Fruit fly (Drosophila melanogaster) whole organism, pupa: ENCODE results near the gene CG17267.

Experiments
- CG10348 ChIP-seq: fragments of 200-800 bp; sonication (Bioruptor generic); IDR thresholded peaks from 2 replicates; pipeline ENCODE4 v1.3.6; 2022; ENCODE audit warnings: missing biosample characterization, missing genetic modification characterization
- CG12605 ChIP-seq: fragments of 200-800 bp; sonication (Bioruptor generic); IDR thresholded peaks from 2 replicates; pipeline ENCODE4 v1.3.6; 2022; ENCODE audit warnings: missing biosample characterization, missing genetic modification characterization
- CG13204 ChIP-seq: fragments of 200-800 bp; sonication (Bioruptor generic); optimal IDR thresholded peaks from 2 replicates; lab custom pipeline; 2018; ENCODE audit warnings: missing biosample characterization, mild to moderate bottlenecking, missing genetic modification characterization, moderate library complexity
- CG14655 ChIP-seq: fragments of 200-800 bp; sonication (Bioruptor generic); optimal IDR thresholded peaks from 3 replicates; lab custom pipeline; 2017; ENCODE audit warnings: mild to moderate bottlenecking, missing biosample characterization, missing genetic modification reagents, missing genetic modification characterization
- CG15710 ChIP-seq: fragments of 200-800 bp; sonication (Bioruptor generic); optimal IDR thresholded peaks from 2 replicates; lab custom pipeline; 2018; ENCODE audit warnings: missing biosample characterization, mild to moderate bottlenecking, missing genetic modification characterization, moderate library complexity
- CG17806 ChIP-seq: fragments of 200-800 bp; sonication (Bioruptor generic); optimal IDR thresholded peaks from 2 replicates; lab custom pipeline; 2018; ENCODE audit warnings: missing biosample characterization, mild to moderate bottlenecking, missing genetic modification characterization, moderate library complexity
- CG32121 ChIP-seq: fragments of 200-800 bp; sonication (Bioruptor generic); IDR thresholded peaks from 2 replicates; pipeline ENCODE4 v1.3.6; 2022; ENCODE audit warnings: missing biosample characterization, missing genetic modification characterization
- CG34367 ChIP-seq: fragments of 200-800 bp; sonication (Bioruptor generic); optimal IDR thresholded peaks from 2 replicates; lab custom pipeline; 2018; ENCODE audit warnings: missing biosample characterization, mild to moderate bottlenecking, missing genetic modification characterization
- CG4496 ChIP-seq: fragments of 200-800 bp; sonication (Bioruptor generic); IDR thresholded peaks from 3 replicates; pipeline ENCODE4 v1.3.6; 2022; ENCODE audit warnings: missing biosample characterization, missing genetic modification characterization
- CG8159 ChIP-seq: fragments of 200-800 bp; sonication (Bioruptor generic); optimal IDR thresholded peaks from 3 replicates; lab custom pipeline; 2018; ENCODE audit warnings: missing biosample characterization, mild to moderate bottlenecking, missing genetic modification characterization, moderate library complexity
- CG8301 ChIP-seq: fragments of 200-800 bp; sonication (Bioruptor generic); optimal IDR thresholded peaks from 2 replicates; lab custom pipeline; 2018; ENCODE audit warnings: missing biosample characterization, mild to moderate bottlenecking, missing genetic modification characterization
- CG9948 ChIP-seq: fragments of 200-800 bp; sonication (Bioruptor generic); optimal IDR thresholded peaks from 2 replicates; lab custom pipeline; 2018; ENCODE audit warnings: missing biosample characterization, mild to moderate bottlenecking, missing genetic modification characterization, moderate library complexity
- D1 ChIP-seq: fragments of 200-800 bp; sonication (Bioruptor generic); optimal IDR thresholded peaks from 2 replicates; lab custom pipeline; 2018; ENCODE audit warnings: missing biosample characterization, mild to moderate bottlenecking, missing genetic modification characterization, moderate library complexity
- EcR ChIP-seq: fragments of 200-800 bp; sonication (Bioruptor generic); optimal IDR thresholded peaks from 3 replicates; lab custom pipeline; 2019; ENCODE audit warnings: missing biosample characterization, missing genetic modification characterization, mild to moderate bottlenecking, moderate library complexity, missing genetic modification reagents
- Ets98B ChIP-seq: fragments of 200-800 bp; sonication (Bioruptor generic); IDR thresholded peaks from 2 replicates; pipeline ENCODE4 v1.3.6; 2022; ENCODE audit warnings: missing biosample characterization, missing genetic modification characterization
- Pif1A ChIP-seq: fragments of 200-800 bp; sonication (Bioruptor generic); optimal IDR thresholded peaks from 3 replicates; lab custom pipeline; 2016; ENCODE audit warnings: missing biosample characterization, missing genetic modification characterization
- Pif1B ChIP-seq: fragments of 200-800 bp; sonication (Bioruptor generic); optimal IDR thresholded peaks from 3 replicates; lab custom pipeline; 2016; ENCODE audit warnings: missing biosample characterization, missing genetic modification characterization
- Snoo ChIP-seq: fragments of 200-800 bp; sonication (Bioruptor generic); optimal IDR thresholded peaks from 3 replicates; lab custom pipeline; 2017; ENCODE audit warnings: missing biosample characterization, mild to moderate bottlenecking, missing genetic modification characterization, inconsistent platforms
- fd96Ca ChIP-seq: fragments of 200-800 bp; sonication (Bioruptor generic); IDR thresholded peaks from 3 replicates; pipeline ENCODE4 v1.3.6; 2022; ENCODE audit warnings: missing biosample characterization, missing genetic modification characterization
- gl ChIP-seq: fragments of 200-800 bp; sonication (Bioruptor generic); optimal IDR thresholded peaks from 2 replicates; lab custom pipeline; 2018; ENCODE audit warnings: missing biosample characterization, mild to moderate bottlenecking, missing genetic modification characterization
- rn ChIP-seq: fragments of 200-800 bp; sonication (Bioruptor generic); IDR thresholded peaks from 2 replicates; pipeline ENCODE4 v1.3.6; 2022; ENCODE audit warnings: missing biosample characterization, missing genetic modification characterization

CG17267 gene

DNA sequence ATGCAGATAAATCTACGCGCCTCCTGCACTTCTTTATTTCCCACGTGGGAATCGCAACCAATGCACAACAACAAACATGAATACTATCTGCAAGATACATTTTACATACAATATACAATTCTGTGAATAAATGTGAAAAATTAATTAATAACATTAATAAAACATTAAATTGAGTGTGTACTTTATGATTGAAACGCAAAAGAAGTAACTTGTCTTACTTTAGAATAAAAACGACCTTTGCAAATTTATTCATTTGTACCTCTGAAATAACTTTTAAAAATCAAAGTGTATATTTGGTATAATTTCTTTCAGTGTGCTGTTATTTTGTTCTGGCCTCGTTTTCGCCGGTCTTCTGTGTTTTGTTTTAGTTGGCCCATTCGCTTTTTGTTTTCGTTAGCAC, 25.2 kb upstream of the CG17267 start:
- TF ChIP-seq Pif1B (GFP tag; lab: Kevin White, UChicago) (peak; percentile 64), CG9948 (tag; lab: Kevin White, UChicago) (peak; percentile 55), CG14655 (GFP tag; lab: Kevin White, UChicago) (peak; percentile 71), CG12605 (0 out of 2 replicates have a peak, but pooled peaks have one; percentile 49), CG13204 (GFP tag; lab: Kevin White, UChicago) (no peak), CG17806 (tag; lab: Kevin White, UChicago) (peak; percentile 43), CG10348 (GFP tag; lab: Robert Waterston, UW) (no peak), Snoo (tag; lab: Kevin White, UChicago) (peak; percentile 62), EcR (GFP tag; lab: Kevin White, UChicago) (no peak), CG15710 (tag; lab: Kevin White, UChicago) (peak; percentile 54), CG34367 (tag; lab: Kevin White, UChicago) (peak; percentile 26), fd96Ca (GFP tag; lab: Robert Waterston, UW) (no peak), gl (tag; lab: Kevin White, UChicago) (peak; percentile 61), CG8159 (tag; lab: Kevin White, UChicago) (peak; percentile 78), CG32121 (GFP tag; lab: Robert Waterston, UW) (peak; percentile 81), D1 (tag; lab: Kevin White, UChicago) (peak; percentile 70), CG8301 (tag; lab: Kevin White, UChicago) (peak; percentile 77), rn (GFP tag; lab: Robert Waterston, UW) (no peak), Ets98B (GFP tag; lab: Robert Waterston, UW) (peak; percentile 51), CG4496 (GFP tag; lab: Robert Waterston, UW) (peak; percentile 67; the same call in 1 of the 3 replicates), Pif1A (peak; percentile 71)

DNA sequence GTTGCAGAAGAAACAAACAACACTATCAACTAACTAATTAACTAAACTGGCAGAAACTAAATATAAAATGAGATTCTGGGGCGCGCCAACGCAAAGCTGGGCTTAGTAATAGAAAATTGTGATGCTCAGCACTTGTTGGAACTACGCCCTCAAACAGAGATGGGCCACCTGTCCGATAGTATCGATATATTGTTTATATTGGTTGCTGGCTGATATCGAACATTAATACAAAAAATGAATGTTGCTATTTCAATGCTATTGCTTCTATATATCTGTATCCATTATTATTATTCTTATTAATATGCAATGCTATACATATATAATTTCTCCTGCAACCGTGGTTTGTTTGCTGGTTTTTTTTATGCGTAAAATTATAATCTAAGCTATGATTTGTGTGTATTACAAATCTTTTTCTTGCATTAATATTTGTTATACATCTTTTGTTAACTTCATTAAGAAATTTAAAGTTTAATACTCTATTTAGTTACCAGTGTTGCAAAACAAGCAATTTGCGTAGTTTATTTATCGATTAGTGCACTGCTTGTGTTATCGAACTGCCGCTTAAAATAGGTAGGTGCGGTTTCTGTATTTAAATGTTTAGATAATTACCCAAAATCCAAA, 23.4 kb upstream of the CG17267 start, which contains the start of gene CG31195:
CG31195 (minus strand) TSS at position 195 of the 621 bp plus-strand sequence.
- no peak for TF ChIP-seq Pif1A
- TF ChIP-seq Pif1B (GFP tag; lab: Kevin White, UChicago), result no peak
- TF ChIP-seq CG34367 (tag; lab: Kevin White, UChicago), result no peak
- TF ChIP-seq Snoo (tag; lab: Kevin White, UChicago), result no peak
- TF ChIP-seq CG9948 (tag; lab: Kevin White, UChicago), result no peak
- TF ChIP-seq CG15710 (tag; lab: Kevin White, UChicago), result no peak
- no peak for TF ChIP-seq gl (tag; lab: Kevin White, UChicago)
- TF ChIP-seq, all 21 proteins: peak for 0

DNA sequence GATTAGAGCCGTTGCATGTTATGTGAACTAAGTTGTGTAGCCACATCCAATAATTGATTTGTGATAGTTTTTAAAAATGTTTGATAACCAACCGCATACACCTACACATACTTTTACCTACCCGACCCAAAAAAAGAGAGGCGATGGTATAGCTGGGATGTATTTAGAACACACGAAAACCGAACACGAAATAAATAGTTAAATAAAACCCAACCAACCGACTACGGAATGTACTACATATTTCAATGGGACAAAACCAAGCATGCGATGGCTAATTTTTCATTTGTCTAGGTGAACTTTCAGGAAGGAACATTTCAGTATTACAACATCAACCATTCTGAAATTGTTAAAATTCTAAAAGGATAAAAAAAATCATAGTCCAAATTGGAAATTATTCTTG, 17.5 kb upstream of the CG17267 start, which contains the start of gene Syp:
Syp (plus strand) TSS at position 301 of the 400 bp plus-strand sequence.
- TF ChIP-seq EcR (GFP tag; lab: Kevin White, UChicago) (no peak), fd96Ca (GFP tag; lab: Robert Waterston, UW) (no peak), Pif1A (no peak)

DNA sequence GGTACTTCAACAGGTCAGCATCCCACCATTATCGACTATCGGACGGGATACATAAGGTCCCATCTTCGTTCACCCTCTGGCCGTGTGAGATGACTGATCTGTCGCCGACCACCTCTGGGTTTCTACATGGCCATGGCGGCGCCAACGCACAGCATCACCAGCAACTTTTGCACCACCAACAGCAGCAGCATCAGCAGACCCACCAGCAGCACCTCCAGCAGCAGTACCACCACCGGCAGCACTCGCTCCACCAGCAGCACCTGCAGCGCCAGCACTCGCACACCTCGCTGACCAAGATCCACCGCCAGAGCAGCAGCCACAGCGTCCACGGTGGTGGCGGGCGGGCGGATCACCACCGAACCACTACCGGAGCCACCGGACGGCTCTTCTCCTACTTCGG, 16.1 kb upstream of the CG17267 start:
- TF ChIP-seq CG4496 (GFP tag; lab: Robert Waterston, UW) (no peak), Snoo (tag; lab: Kevin White, UChicago) (no peak), CG8301 (tag; lab: Kevin White, UChicago) (no peak), CG9948 (tag; lab: Kevin White, UChicago) (no peak), CG8159 (tag; lab: Kevin White, UChicago) (no peak), CG15710 (tag; lab: Kevin White, UChicago) (no peak), fd96Ca (GFP tag; lab: Robert Waterston, UW) (no peak), Pif1A (no peak), EcR (GFP tag; lab: Kevin White, UChicago) (no peak), CG17806 (tag; lab: Kevin White, UChicago) (no peak), CG10348 (GFP tag; lab: Robert Waterston, UW) (no peak)

DNA sequence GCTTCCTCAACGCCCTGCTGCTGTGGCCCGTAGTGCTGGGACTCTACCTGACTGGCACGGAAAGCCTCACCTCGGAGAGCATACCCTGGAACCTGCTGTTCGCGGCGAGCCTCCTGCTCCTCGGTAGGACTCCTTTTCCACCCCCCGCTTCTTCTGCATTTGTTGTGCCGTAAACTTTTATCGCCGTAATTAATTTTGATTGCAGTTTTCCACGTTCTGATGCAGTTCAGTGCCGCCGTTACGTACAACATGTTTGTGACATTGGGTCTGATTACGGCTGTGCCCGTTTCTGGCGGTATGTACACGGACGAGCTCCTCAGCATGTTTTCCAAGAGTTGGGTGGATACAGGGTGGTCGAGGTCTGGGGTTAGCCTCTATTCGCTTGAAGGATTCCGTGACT, 10.6 kb upstream of the CG17267 start:
- TF ChIP-seq D1 (tag; lab: Kevin White, UChicago), result no peak
- TF ChIP-seq EcR (GFP tag; lab: Kevin White, UChicago), result no peak
- TF ChIP-seq CG14655 (GFP tag; lab: Kevin White, UChicago), result no peak
- TF ChIP-seq CG9948 (tag; lab: Kevin White, UChicago), result no peak
- TF ChIP-seq CG4496 (GFP tag; lab: Robert Waterston, UW), result no peak
- TF ChIP-seq CG32121 (GFP tag; lab: Robert Waterston, UW), result no peak
- TF ChIP-seq, all 21 proteins: peak for 0

DNA sequence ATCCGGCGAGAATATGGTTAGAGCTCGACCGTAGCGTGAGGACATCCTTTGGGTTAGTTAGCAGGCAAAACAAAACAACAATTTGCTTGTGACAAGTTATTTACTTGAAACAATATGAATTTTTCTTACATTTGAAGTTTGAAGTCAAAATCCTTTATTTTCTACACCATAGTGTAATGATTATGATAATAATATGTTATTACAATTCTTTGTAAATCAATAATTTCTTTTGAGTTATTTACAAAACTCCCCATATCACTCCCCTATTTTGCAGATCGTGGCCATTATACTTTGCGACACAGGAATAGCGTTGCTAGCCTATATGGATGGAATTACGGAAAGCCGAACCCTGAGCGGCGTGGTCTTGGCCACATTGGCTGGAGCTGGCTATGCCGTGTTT, 10.1 kb upstream of the CG17267 start, which contains the start of gene Prosalpha4T1:
Prosalpha4T1 (minus strand) TSS at position 101 of the 400 bp plus-strand sequence.
- TF ChIP-seq CG34367 (tag; lab: Kevin White, UChicago), result no peak
- no peak for TF ChIP-seq Pif1A
- no peak for TF ChIP-seq CG32121 (GFP tag; lab: Robert Waterston, UW)
- no peak for TF ChIP-seq CG10348 (GFP tag; lab: Robert Waterston, UW)
- TF ChIP-seq Snoo (tag; lab: Kevin White, UChicago), result no peak
